Fruit fly (Drosophila melanogaster) S2 (cell line): ENCODE data around the gene Ugt303A1.

Experiments used
- CG8478 ChIP-seq: fragments of >200 bp; optimal IDR thresholded peaks from 2 replicates; lab custom pipeline; 2018
- CTCF ChIP-seq, 2 experiments: fragments of >200 bp; optimal IDR thresholded peaks; 2 replicates each; lab custom pipeline; 2018

DNA sequence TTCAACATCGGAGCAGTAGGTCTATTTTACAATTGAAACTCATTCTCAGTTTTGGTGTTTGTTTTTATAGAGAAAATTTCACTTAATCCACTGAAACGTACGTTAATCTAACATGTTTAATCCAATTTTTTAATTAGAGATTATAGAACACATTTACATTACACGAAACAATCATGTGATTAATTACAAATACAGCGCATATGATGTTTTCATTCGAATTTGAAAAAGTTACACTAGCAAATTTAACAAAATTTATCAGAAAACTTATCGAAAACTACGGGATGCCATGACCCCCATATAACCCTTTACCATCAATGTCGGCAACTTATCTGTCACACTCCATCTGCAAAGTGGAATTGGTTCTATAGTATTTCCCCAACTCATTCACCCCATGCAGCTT is 30.2 kb upstream of the Ugt303A1 start, which contains the start of gene CheA86a:
- TF ChIP-seq CG8478 (lab: Kevin White, UChicago) (no peak), CTCF (optimal IDR thresholded peaks at IDR 0.05; lab: Kevin White, UChicago) (no peak)
